Worm (Caenorhabditis elegans) whole organism, mixed stage, embryonic: Measurements from ENCODE around the gene enri-1.

Source experiments
- ceh-83 ChIP-seq: fragments of 200-800 bp; sonication (Bioruptor generic); optimal IDR thresholded peaks from 2 replicates; lab custom pipeline; 2018; ENCODE audit warnings: mild to moderate bottlenecking, missing genetic modification characterization, missing compliant biosample characterization
- elt-1 ChIP-seq: sonication (generic microtip); optimal IDR thresholded peaks from 2 replicates; lab custom pipeline; 2017; ENCODE audit warnings: missing genetic modification characterization, mild to moderate bottlenecking, missing compliant biosample characterization, antibody characterized with exemption, moderate library complexity, borderline replicate concordance; ENCODE audit not compliant: insufficient read depth
- ham-2 ChIP-seq: fragments of 200-800 bp; sonication (Bioruptor generic); optimal IDR thresholded peaks from 2 replicates; lab custom pipeline; 2018; ENCODE audit warnings: mild to moderate bottlenecking, missing genetic modification characterization, missing compliant biosample characterization
- lin-32 ChIP-seq: fragments of 200-800 bp; sonication (Bioruptor generic); optimal IDR thresholded peaks from 2 replicates; lab custom pipeline; 2018; ENCODE audit warnings: mild to moderate bottlenecking, missing genetic modification characterization, missing compliant biosample characterization
- lsy-2 ChIP-seq: fragments of 150-350 bp; optimal IDR thresholded peaks from 2 replicates; lab custom pipeline; 2014; ENCODE audit warnings: missing biosample characterization, missing genetic modification characterization
- mep-1 ChIP-seq: fragments of 150-350 bp; optimal IDR thresholded peaks from 2 replicates; lab custom pipeline; 2017; ENCODE audit warnings: missing biosample characterization, missing genetic modification reagents, missing genetic modification characterization, inconsistent platforms
- nhr-76 ChIP-seq: sonication (generic microtip); optimal IDR thresholded peaks from 2 replicates; lab custom pipeline; 2017; ENCODE audit warnings: missing biosample characterization, missing genetic modification characterization
- pha-4 ChIP-seq: fragments of 150-350 bp; optimal IDR thresholded peaks from 2 replicates; lab custom pipeline; 2018; ENCODE audit warnings: missing biosample characterization, missing genetic modification reagents, missing genetic modification characterization
- snpc-4 ChIP-seq: fragments of 150-350 bp; optimal IDR thresholded peaks from 2 replicates; lab custom pipeline; 2014; ENCODE audit warnings: missing biosample characterization, missing genetic modification characterization
- sptf-1 ChIP-seq: sonication (generic microtip); optimal IDR thresholded peaks from 2 replicates; lab custom pipeline; 2017; ENCODE audit warnings: mild to moderate bottlenecking, missing genetic modification characterization, moderate library complexity, missing compliant biosample characterization
- unc-62 ChIP-seq: fragments of 150-350 bp; optimal IDR thresholded peaks from 2 replicates; lab custom pipeline; 2014; ENCODE audit warnings: missing biosample characterization, missing genetic modification reagents, missing genetic modification characterization

- no peak for TF ChIP-seq mep-1
- no peak for TF ChIP-seq unc-62 (GFP tag; lab: Kevin White, UChicago)
- no peak for TF ChIP-seq snpc-4 (tag; lab: Kevin White, UChicago)
- no peak for TF ChIP-seq sptf-1
- TF ChIP-seq ham-2: no peak
- TF ChIP-seq nhr-76 (tag; lab: Kevin White, UChicago): no peak
- TF ChIP-seq ceh-83 (GFP tag; lab: Kevin White, UChicago): no peak
- TF ChIP-seq lsy-2: no peak
- no peak for TF ChIP-seq elt-1 (tag; lab: Kevin White, UChicago)
- TF ChIP-seq pha-4: no peak
- TF ChIP-seq lin-32 (GFP tag; lab: Kevin White, UChicago): no peak
Observed at ce11 chrII:2372090-2372489, 30.7 kb upstream of the enri-1 start, which contains the start of gene F16G10.3.
